Fruit fly (Drosophila melanogaster) whole organism, embryonic: ENCODE measurements around the gene cav.
A peak's percentile ranks its signal among the peaks of the same experiment; 100 is the strongest.

ENCODE experiments used
- Asciz ChIP-seq: fragments of 200-800 bp; sonication (Bioruptor generic); optimal IDR thresholded peaks from 2 replicates; lab custom pipeline; 2017; ENCODE audit warnings: missing biosample characterization, mild to moderate bottlenecking, missing genetic modification characterization, missing genetic modification reagents
- Blimp-1 ChIP-seq: fragments of 200-800 bp; sonication (Bioruptor generic); optimal IDR thresholded peaks from 3 replicates; lab custom pipeline; 2018; ENCODE audit warnings: missing biosample characterization, missing genetic modification characterization, mild to moderate bottlenecking, moderate library complexity, missing genetic modification reagents
- CG11456 ChIP-seq: fragments of 200-800 bp; sonication (Bioruptor generic); IDR thresholded peaks from 3 replicates; pipeline ENCODE4 v1.3.6; 2022; ENCODE audit warnings: missing biosample characterization, missing genetic modification characterization
- CG12155 ChIP-seq: fragments of 200-800 bp; sonication (Bioruptor generic); optimal IDR thresholded peaks from 3 replicates; lab custom pipeline; 2016; ENCODE audit warnings: missing biosample characterization, missing genetic modification characterization
- CG12236 ChIP-seq: fragments of 200-800 bp; sonication (Bioruptor generic); optimal IDR thresholded peaks from 2 replicates; lab custom pipeline; 2016; ENCODE audit warnings: missing biosample characterization, missing genetic modification characterization
- CG12299 ChIP-seq: fragments of 200-800 bp; sonication (Bioruptor generic); optimal IDR thresholded peaks from 2 replicates; lab custom pipeline; 2018; ENCODE audit warnings: missing biosample characterization, mild to moderate bottlenecking, missing genetic modification characterization
- CG14014 ChIP-seq: fragments of 200-800 bp; sonication (Bioruptor generic); IDR thresholded peaks from 2 replicates; pipeline ENCODE4 v1.3.6; 2022; ENCODE audit warnings: missing biosample characterization, missing genetic modification characterization
- CG15479 ChIP-seq: fragments of 200-800 bp; sonication (Bioruptor generic); optimal IDR thresholded peaks from 3 replicates; lab custom pipeline; 2019; ENCODE audit warnings: missing biosample characterization, mild to moderate bottlenecking, missing genetic modification characterization, moderate library complexity
- CG15696 ChIP-seq: fragments of 200-800 bp; sonication (Bioruptor generic); optimal IDR thresholded peaks from 2 replicates; lab custom pipeline; 2019; ENCODE audit warnings: missing biosample characterization, mild to moderate bottlenecking, missing genetic modification characterization, moderate library complexity
- CG18619 ChIP-seq: fragments of 200-800 bp; sonication (Bioruptor generic); optimal IDR thresholded peaks from 3 replicates; lab custom pipeline; 2017; ENCODE audit warnings: missing biosample characterization, mild to moderate bottlenecking, missing genetic modification characterization
- CG2116 ChIP-seq: fragments of 200-800 bp; sonication (Bioruptor generic); optimal IDR thresholded peaks from 3 replicates; lab custom pipeline; 2018; ENCODE audit warnings: missing biosample characterization, mild to moderate bottlenecking, missing genetic modification characterization
- CG2202 ChIP-seq: fragments of 200-800 bp; sonication (Bioruptor generic); optimal IDR thresholded peaks from 2 replicates; lab custom pipeline; 2018; ENCODE audit warnings: missing biosample characterization, mild to moderate bottlenecking, missing genetic modification characterization
- CG30020 ChIP-seq: fragments of 200-800 bp; optimal IDR thresholded peaks from 2 replicates; lab custom pipeline; 2019; ENCODE audit warnings: missing biosample characterization, mild to moderate bottlenecking, missing genetic modification characterization, moderate library complexity
- CG30431 ChIP-seq: fragments of 200-800 bp; sonication (Bioruptor generic); optimal IDR thresholded peaks from 2 replicates; lab custom pipeline; 2017; ENCODE audit warnings: missing biosample characterization, missing genetic modification characterization
- CG32532 ChIP-seq: fragments of 200-800 bp; sonication (Bioruptor generic); IDR thresholded peaks from 2 replicates; pipeline ENCODE4 v1.3.6; 2022; ENCODE audit warnings: missing biosample characterization, missing genetic modification characterization
- CG32767 ChIP-seq: fragments of 200-800 bp; sonication (Bioruptor generic); IDR thresholded peaks from 2 replicates; pipeline ENCODE4 v1.3.6; 2022; ENCODE audit warnings: missing biosample characterization, missing genetic modification characterization
- CG4820 ChIP-seq: fragments of 200-800 bp; sonication (Bioruptor generic); optimal IDR thresholded peaks from 3 replicates; lab custom pipeline; 2016; ENCODE audit warnings: missing biosample characterization, missing genetic modification characterization
- CG6689 ChIP-seq: fragments of 200-800 bp; sonication (Bioruptor generic); IDR thresholded peaks from 2 replicates; pipeline ENCODE4 v1.3.6; 2022; ENCODE audit warnings: missing biosample characterization, missing genetic modification characterization
- CG7839 ChIP-seq: fragments of 200-800 bp; sonication (Bioruptor generic); optimal IDR thresholded peaks from 3 replicates; lab custom pipeline; 2018; ENCODE audit warnings: missing biosample characterization, mild to moderate bottlenecking, missing genetic modification characterization, moderate library complexity
- CG8089 ChIP-seq: fragments of 200-800 bp; sonication (Bioruptor generic); optimal IDR thresholded peaks from 3 replicates; lab custom pipeline; 2016; ENCODE audit warnings: missing biosample characterization, missing genetic modification characterization
- CG8388 ChIP-seq: fragments of 200-800 bp; sonication (Bioruptor generic); optimal IDR thresholded peaks from 2 replicates; lab custom pipeline; 2019; ENCODE audit warnings: missing biosample characterization, mild to moderate bottlenecking, missing genetic modification characterization, moderate library complexity
- Dip2 ChIP-seq: fragments of 200-800 bp; sonication (Bioruptor generic); IDR thresholded peaks from 2 replicates; pipeline ENCODE4 v1.3.6; 2022; ENCODE audit warnings: missing biosample characterization, missing genetic modification characterization
- GATAe ChIP-seq: fragments of 200-800 bp; sonication (Bioruptor generic); conservative IDR thresholded peaks from 2 replicates; pipeline ENCODE4 v1.3.6; 2022; ENCODE audit warnings: missing biosample characterization, missing genetic modification characterization
- MESR4 ChIP-seq: fragments of 200-800 bp; sonication (Bioruptor generic); optimal IDR thresholded peaks from 2 replicates; lab custom pipeline; 2018; ENCODE audit warnings: missing biosample characterization, mild to moderate bottlenecking, missing genetic modification characterization, moderate library complexity
- Mes4 ChIP-seq: fragments of 200-800 bp; sonication (Bioruptor generic); optimal IDR thresholded peaks from 2 replicates; lab custom pipeline; 2016; ENCODE audit warnings: missing biosample characterization, missing genetic modification characterization
- NFAT ChIP-seq: fragments of 200-800 bp; sonication (Bioruptor generic); IDR thresholded peaks from 2 replicates; pipeline ENCODE4 v1.3.6; 2022; ENCODE audit warnings: missing biosample characterization, missing genetic modification characterization
- PHDP ChIP-seq: fragments of 200-800 bp; sonication (Bioruptor generic); optimal IDR thresholded peaks from 3 replicates; lab custom pipeline; 2018; ENCODE audit warnings: missing biosample characterization, mild to moderate bottlenecking, missing genetic modification characterization, moderate library complexity
- Poxn ChIP-seq: fragments of 200-800 bp; sonication (Bioruptor generic); IDR thresholded peaks from 2 replicates; pipeline ENCODE4 v1.3.6; 2022; ENCODE audit warnings: missing biosample characterization, missing genetic modification characterization
- TFAM ChIP-seq: fragments of 200-800 bp; sonication (Bioruptor generic); optimal IDR thresholded peaks from 2 replicates; lab custom pipeline; 2017; ENCODE audit warnings: missing biosample characterization, missing genetic modification characterization, inconsistent platforms
- Taf1 ChIP-seq: fragments of 200-800 bp; sonication (Bioruptor generic); IDR thresholded peaks from 2 replicates; pipeline ENCODE4 v1.3.6; 2022; ENCODE audit warnings: missing biosample characterization, missing genetic modification characterization
- YL-1 ChIP-seq: fragments of 200-800 bp; sonication (Bioruptor generic); optimal IDR thresholded peaks from 3 replicates; lab custom pipeline; 2017; ENCODE audit warnings: missing biosample characterization, mild to moderate bottlenecking, missing genetic modification characterization
- bbx ChIP-seq: fragments of 200-800 bp; sonication (Bioruptor generic); IDR thresholded peaks from 2 replicates; pipeline ENCODE4 v1.3.6; 2022; ENCODE audit warnings: missing biosample characterization, missing genetic modification characterization; ENCODE audit not compliant: partially characterized antibody
- corto ChIP-seq: fragments of 200-800 bp; sonication (Bioruptor generic); optimal IDR thresholded peaks from 2 replicates; lab custom pipeline; 2016; ENCODE audit warnings: missing biosample characterization, mild to moderate bottlenecking, missing genetic modification characterization, moderate library complexity
- crol ChIP-seq: fragments of 200-800 bp; sonication (Bioruptor generic); IDR thresholded peaks from 2 replicates; pipeline ENCODE4 v1.3.6; 2022; ENCODE audit warnings: missing biosample characterization, missing genetic modification characterization
- dan ChIP-seq: fragments of 200-800 bp; sonication (Bioruptor generic); IDR thresholded peaks from 2 replicates; pipeline ENCODE4 v1.3.6; 2022; ENCODE audit warnings: missing biosample characterization, missing genetic modification characterization
- danr ChIP-seq: fragments of 200-800 bp; sonication (Bioruptor generic); IDR thresholded peaks from 2 replicates; pipeline ENCODE4 v1.3.6; 2022; ENCODE audit warnings: missing biosample characterization, missing genetic modification characterization
- dimm ChIP-seq: fragments of 200-800 bp; sonication (Bioruptor generic); IDR thresholded peaks from 2 replicates; pipeline ENCODE4 v1.3.6; 2022; ENCODE audit warnings: missing biosample characterization, missing genetic modification characterization
- fu2 ChIP-seq: fragments of 200-800 bp; sonication (Bioruptor generic); optimal IDR thresholded peaks from 2 replicates; lab custom pipeline; 2016; ENCODE audit warnings: missing biosample characterization, missing genetic modification characterization
- gro ChIP-seq: fragments of 200-800 bp; sonication (Bioruptor generic); optimal IDR thresholded peaks from 2 replicates; lab custom pipeline; 2016; ENCODE audit warnings: missing biosample characterization, missing genetic modification characterization
- ham ChIP-seq: fragments of 200-800 bp; sonication (Bioruptor generic); IDR thresholded peaks from 2 replicates; pipeline ENCODE4 v1.3.6; 2022; ENCODE audit warnings: missing biosample characterization, missing genetic modification characterization
- lov ChIP-seq, 2 experiments: fragments of 200-800 bp in 1 of 2; fragments of >200 bp in 1 of 2; sonication (Bioruptor generic) in 1 of 2; IDR thresholded peaks in 1 of 2; optimal IDR thresholded peaks in 1 of 2; 2 replicates in 1 of 2; 3 replicates in 1 of 2; pipeline versions ENCODE4 v1.3.6 to Lab custom; 2017 to 2022; ENCODE audit warnings: missing biosample characterization in 1 of 2, missing genetic modification characterization in 1 of 2
- nau ChIP-seq: fragments of 200-800 bp; sonication (Bioruptor generic); optimal IDR thresholded peaks from 3 replicates; lab custom pipeline; 2017; ENCODE audit warnings: missing biosample characterization, mild to moderate bottlenecking, missing genetic modification characterization, missing genetic modification reagents
- scrt ChIP-seq: fragments of 200-800 bp; sonication (Bioruptor generic); optimal IDR thresholded peaks from 2 replicates; lab custom pipeline; 2018; ENCODE audit warnings: missing biosample characterization, mild to moderate bottlenecking, missing genetic modification characterization, moderate library complexity
- sd ChIP-seq: fragments of 200-800 bp; sonication (Bioruptor generic); optimal IDR thresholded peaks from 3 replicates; lab custom pipeline; 2018; ENCODE audit warnings: missing biosample characterization, mild to moderate bottlenecking, missing genetic modification characterization, moderate library complexity
- shn ChIP-seq: fragments of 200-800 bp; sonication (Bioruptor generic); optimal IDR thresholded peaks from 3 replicates; lab custom pipeline; 2016; ENCODE audit warnings: missing biosample characterization, missing genetic modification characterization
- slbo ChIP-seq: fragments of 200-800 bp; sonication (Bioruptor generic); IDR thresholded peaks from 2 replicates; pipeline ENCODE4 v1.3.6; 2022; ENCODE audit warnings: missing biosample characterization, missing genetic modification characterization
- tll ChIP-seq, 2 experiments: fragments of 200-800 bp in 1 of 2; fragments of >200 bp in 1 of 2; sonication (Bioruptor generic) in 1 of 2; optimal IDR thresholded peaks; 2 replicates each; lab custom pipeline; 2017 to 2019; ENCODE audit warnings: missing biosample characterization in 2 of 2, missing genetic modification characterization in 2 of 2, mild to moderate bottlenecking in 1 of 2, moderate library complexity in 1 of 2
- tup ChIP-seq: fragments of 200-800 bp; sonication (Bioruptor generic); optimal IDR thresholded peaks from 2 replicates; lab custom pipeline; 2016; ENCODE audit warnings: missing biosample characterization, mild to moderate bottlenecking, missing genetic modification characterization, moderate library complexity
- wek ChIP-seq: fragments of 200-800 bp; sonication (Bioruptor generic); optimal IDR thresholded peaks from 3 replicates; lab custom pipeline; 2018; ENCODE audit warnings: missing biosample characterization, mild to moderate bottlenecking, missing genetic modification characterization, moderate library complexity
- zf30C ChIP-seq: fragments of 200-800 bp; sonication (Bioruptor generic); optimal IDR thresholded peaks from 3 replicates; lab custom pipeline; 2018; ENCODE audit warnings: missing biosample characterization, mild to moderate bottlenecking, missing genetic modification characterization

The cav gene

dm6 chr3R:24193373-24193879, 27.5 kb upstream of the cav start, which contains the start of the genes SMC6 and CG6204 (continued):
- peak; percentile 96 for TF ChIP-seq CG6689
- TF ChIP-seq CG30431: peak; percentile 85
- TF ChIP-seq PHDP: peak; percentile 96
- TF ChIP-seq ham (GFP tag; lab: Robert Waterston, UW): peak; percentile 85
- peak; percentile 32 to 43 for TF ChIP-seq tll (GFP tag; optimal IDR thresholded peaks at IDR 0.05; lab: Kevin White, UChicago)
- TF ChIP-seq NFAT (GFP tag; lab: Robert Waterston, UW): peak; percentile 91
- TF ChIP-seq dan (GFP tag; lab: Robert Waterston, UW): peak; percentile 83
- TF ChIP-seq CG32767 (GFP tag; lab: Robert Waterston, UW): peak; percentile 89
- peak; percentile 57 for TF ChIP-seq Dip2 (GFP tag; lab: Robert Waterston, UW)
- TF ChIP-seq shn (GFP tag; lab: Kevin White, UChicago): peak; percentile 65
- peak; percentile 80 for TF ChIP-seq CG15479
- peak; percentile 80 for TF ChIP-seq CG2202 (tag; lab: Kevin White, UChicago)
- peak; percentile 90 for TF ChIP-seq Blimp-1
- no peak for TF ChIP-seq nau
- TF ChIP-seq Poxn: peak; percentile 92
- peak; percentile 96 for TF ChIP-seq CG32532 (GFP tag; lab: Robert Waterston, UW)
- peak; percentile 84 for TF ChIP-seq GATAe
- peak; percentile 92 for TF ChIP-seq CG18619 (GFP tag; lab: Kevin White, UChicago)
- TF ChIP-seq CG8388 (GFP tag; lab: Kevin White, UChicago): peak; percentile 92
- peak; percentile 44 for TF ChIP-seq bbx
- peak; percentile 92 for TF ChIP-seq sd (tag; lab: Kevin White, UChicago)
- TF ChIP-seq crol (GFP tag; lab: Robert Waterston, UW): no peak; the same call in 1 of the 2 replicates
- TF ChIP-seq TFAM (GFP tag; lab: Kevin White, UChicago): peak; percentile 62
- peak; percentile 92 for TF ChIP-seq CG4820 (GFP tag; lab: Kevin White, UChicago)
- peak; percentile 96 for TF ChIP-seq CG14014 (GFP tag; lab: Robert Waterston, UW)
- no peak for TF ChIP-seq lov (optimal IDR thresholded peaks at IDR 0.05; lab: Kevin White, UChicago)
- peak; percentile 89 for TF ChIP-seq lov (GFP tag; IDR thresholded peaks at IDR 0.05; lab: Robert Waterston, UW)
- peak; percentile 90 for TF ChIP-seq Taf1 (GFP tag; lab: Robert Waterston, UW)
- TF ChIP-seq gro (GFP tag; lab: Kevin White, UChicago): peak; percentile 72
- no peak for TF ChIP-seq zf30C (GFP tag; lab: Kevin White, UChicago)
- TF ChIP-seq Asciz (GFP tag; lab: Kevin White, UChicago): peak; percentile 85
- peak; percentile 93 for TF ChIP-seq CG11456 (GFP tag; lab: Robert Waterston, UW)
- peak; percentile 70 for TF ChIP-seq wek (GFP tag; lab: Kevin White, UChicago)
- peak; percentile 92 for TF ChIP-seq CG12155 (GFP tag; lab: Kevin White, UChicago)
- TF ChIP-seq Mes4 (GFP tag; lab: Kevin White, UChicago): peak; percentile 58
- TF ChIP-seq CG30020 (tag; lab: Kevin White, UChicago): peak; percentile 84
- peak; percentile 86 for TF ChIP-seq danr (GFP tag; lab: Robert Waterston, UW)
- TF ChIP-seq MESR4 (GFP tag; lab: Kevin White, UChicago): no peak
- peak; percentile 95 for TF ChIP-seq CG15696 (tag; lab: Kevin White, UChicago)
- TF ChIP-seq slbo (GFP tag; lab: Robert Waterston, UW): peak; percentile 97
- peak; percentile 97 for TF ChIP-seq CG7839
- TF ChIP-seq CG2116 (GFP tag; lab: Kevin White, UChicago): peak; percentile 82
- peak; percentile 53 for TF ChIP-seq CG8089 (GFP tag; lab: Kevin White, UChicago)
- TF ChIP-seq tup: peak; percentile 52
- peak; percentile 56 for TF ChIP-seq corto (GFP tag; lab: Kevin White, UChicago)
- TF ChIP-seq CG12236: peak; percentile 66
- peak; percentile 72 for TF ChIP-seq fu2 (GFP tag; lab: Kevin White, UChicago)
- TF ChIP-seq dimm (GFP tag; lab: Robert Waterston, UW): peak; percentile 75
- peak; percentile 70 for TF ChIP-seq YL-1
- TF ChIP-seq scrt (GFP tag; lab: Kevin White, UChicago): no peak
- peak; percentile 92 for TF ChIP-seq CG12299 (tag; lab: Kevin White, UChicago)
